Worm (Caenorhabditis elegans) whole organism, early embryonic: ENCODE measurements around the gene F26G1.15.

ENCODE experiments used
- B0310.2 ChIP-seq: sonication (generic microtip); optimal IDR thresholded peaks from 2 replicates; lab custom pipeline; 2016; ENCODE audit warnings: mild to moderate bottlenecking, missing genetic modification characterization, missing compliant biosample characterization
- F13C5.2 ChIP-seq: sonication (generic microtip); optimal IDR thresholded peaks from 2 replicates; lab custom pipeline; 2017; ENCODE audit warnings: mild to moderate bottlenecking, missing genetic modification characterization, inconsistent platforms, missing compliant biosample characterization
- ama-1 ChIP-seq: fragments of 150-350 bp; optimal IDR thresholded peaks from 2 replicates; lab custom pipeline; 2014
- flt-1 ChIP-seq: fragments of 200-800 bp; sonication (Bioruptor generic); IDR thresholded peaks from 2 replicates; pipeline ENCODE4 v1.3.6; 2022; ENCODE audit warnings: missing genetic modification characterization, missing compliant biosample characterization
- hnd-1 ChIP-seq: sonication (generic microtip); optimal IDR thresholded peaks from 2 replicates; lab custom pipeline; 2016; ENCODE audit warnings: missing genetic modification characterization, missing compliant biosample characterization
- tbx-11 ChIP-seq: fragments of 200-800 bp; sonication (Bioruptor generic); IDR thresholded peaks from 2 replicates; pipeline ENCODE4 v1.3.6; 2022; ENCODE audit warnings: missing genetic modification characterization, missing compliant biosample characterization
- tbx-37 ChIP-seq: fragments of 200-800 bp; sonication (Bioruptor generic); conservative IDR thresholded peaks from 2 replicates; pipeline ENCODE4 v1.3.6; 2022; ENCODE audit warnings: missing genetic modification reagents, missing genetic modification characterization, missing compliant biosample characterization

- no peak for TF ChIP-seq ama-1
- no peak for TF ChIP-seq tbx-37 (GFP tag; lab: Robert Waterston, UW)
- TF ChIP-seq B0310.2 (tag; lab: Kevin White, UChicago), result no peak
- TF ChIP-seq tbx-11 (GFP tag; lab: Robert Waterston, UW), result no peak
- no peak for TF ChIP-seq F13C5.2
- TF ChIP-seq hnd-1 (tag; lab: Kevin White, UChicago), result no peak
- TF ChIP-seq flt-1 (GFP tag; lab: Robert Waterston, UW), result no peak
Measured at ce11 chrII:4806726-4807125, 16.6 kb downstream of the F26G1.15 start.
